Fruit fly (Drosophila melanogaster): Measurements from ENCODE around the gene CG7691.
A peak's percentile ranks its signal among the peaks of the same experiment; 100 is the strongest.

dm6 chr3R:18590754-18591153, 31.1 kb downstream of the CG7691 start, which contains the start of gene qin:
- TF ChIP-seq tj (GFP tag; optimal IDR thresholded peaks at IDR 0.05) (no peak), Clk (GFP tag; optimal IDR thresholded peaks at IDR 0.05) (no peak), ovo (GFP tag; optimal IDR thresholded peaks at IDR 0.05) (peak; percentile 18), kay (GFP tag; ENCODE audit: borderline replicate concordance) (no peak), pad (GFP tag; optimal IDR thresholded peaks at IDR 0.05) (peak; percentile 3)
